Worm (Caenorhabditis elegans): ENCODE measurements around the gene spp-4.
"Not testable (repeated sequence)": the region's sequence is repeated elsewhere in the genome, so short reads cannot be mapped to it uniquely, and the experiment has no call there.

- TF ChIP-seq vab-7 (GFP tag; IDR thresholded peaks at IDR 0.05); dpl-1 (GFP tag; optimal IDR thresholded peaks at IDR 0.05); nhr-25 (tag; optimal IDR thresholded peaks at IDR 0.05; ENCODE audit: borderline replicate concordance, insufficient read depth); ces-1 (GFP tag; optimal IDR thresholded peaks at IDR 0.05); R02D3.7 (tag; optimal IDR thresholded peaks at IDR 0.05); nhr-237 (tag; optimal IDR thresholded peaks at IDR 0.05); ztf-11 (tag; optimal IDR thresholded peaks at IDR 0.05); mep-1 (tag; optimal IDR thresholded peaks at IDR 0.05); duxl-1 (tag; optimal IDR thresholded peaks at IDR 0.05; ENCODE audit: poor library complexity); hlh-11 (tag; optimal IDR thresholded peaks at IDR 0.05); lin-29 (GFP tag; IDR thresholded peaks at IDR 0.05); aha-1 (tag): not testable (repeated sequence)
These were observed 46.7 kb upstream of the spp-4 start, which contains the start of gene C56G3.2 for ce11 chrX:7365267-7365666.

Data from whole organism, L4 larva.